Worm (Caenorhabditis elegans) whole organism, L4 larva: ENCODE measurements around the gene Y54F10BM.23.
"Not testable (repeated sequence)": the region's sequence is repeated elsewhere in the genome, so short reads cannot be mapped to it uniquely, and the experiment has no call there.

ENCODE experiments used
- D1046.2 ChIP-seq: fragments of 200-800 bp; sonication (Bioruptor generic); IDR thresholded peaks from 2 replicates; pipeline ENCODE4 v1.3.6; 2022; ENCODE audit warnings: missing genetic modification characterization, missing compliant biosample characterization
- T26A8.4 ChIP-seq: fragments of 200-800 bp; sonication (Bioruptor generic); IDR thresholded peaks from 2 replicates; pipeline ENCODE4 v1.3.6; 2022; ENCODE audit warnings: missing genetic modification characterization, missing compliant biosample characterization
- Y105C5A.15 ChIP-seq: fragments of 200-800 bp; sonication (Bioruptor generic); IDR thresholded peaks from 2 replicates; pipeline ENCODE4 v1.3.6; 2022; ENCODE audit warnings: missing genetic modification characterization, missing compliant biosample characterization
- ZK337.2 ChIP-seq: fragments of 200-800 bp; sonication (Bioruptor generic); IDR thresholded peaks from 2 replicates; pipeline ENCODE4 v1.3.6; 2022; ENCODE audit warnings: missing genetic modification reagents, missing genetic modification characterization, missing compliant biosample characterization
- daf-16 ChIP-seq, 3 experiments: sonication (generic microtip); optimal IDR thresholded peaks; 2 replicates each; lab custom pipeline; 2016 to 2017; ENCODE audit warnings: missing genetic modification characterization in 3 of 3, missing genetic modification reagents in 3 of 3, mild to moderate bottlenecking in 2 of 3, missing compliant biosample characterization in 2 of 3, missing biosample characterization in 1 of 3, moderate library complexity in 1 of 3
- dmd-9 ChIP-seq: fragments of 200-800 bp; sonication (Bioruptor generic); IDR thresholded peaks from 2 replicates; pipeline ENCODE4 v1.3.6; 2022; ENCODE audit warnings: missing genetic modification reagents, missing genetic modification characterization, missing compliant biosample characterization
- duxl-1 ChIP-seq: sonication (generic microtip); optimal IDR thresholded peaks from 2 replicates; lab custom pipeline; 2016; ENCODE audit warnings: mild to moderate bottlenecking, missing genetic modification characterization, moderate library complexity, missing compliant biosample characterization; ENCODE audit not compliant: poor library complexity
- dve-1 ChIP-seq: sonication (generic microtip); optimal IDR thresholded peaks from 2 replicates; lab custom pipeline; 2017; ENCODE audit warnings: antibody characterized with exemption, mild to moderate bottlenecking, missing genetic modification characterization, missing compliant biosample characterization; ENCODE audit not compliant: insufficient read depth
- lin-13 ChIP-seq: fragments of 150-350 bp; optimal IDR thresholded peaks from 2 replicates; lab custom pipeline; 2014; ENCODE audit warnings: missing biosample characterization, missing genetic modification reagents, missing genetic modification characterization
- lin-38 ChIP-seq: fragments of 200-800 bp; sonication (Bioruptor generic); IDR thresholded peaks from 2 replicates; pipeline ENCODE4 v1.3.6; 2022; ENCODE audit warnings: missing genetic modification reagents, missing genetic modification characterization, missing compliant biosample characterization
- madf-9 ChIP-seq: fragments of 200-800 bp; sonication (Bioruptor generic); conservative IDR thresholded peaks from 2 replicates; pipeline ENCODE4 v1.3.6; 2022; ENCODE audit warnings: missing genetic modification reagents, missing genetic modification characterization, missing compliant biosample characterization
- mdl-1 ChIP-seq, 2 experiments: fragments of 150-350 bp in 1 of 2; sonication (generic microtip) in 1 of 2; optimal IDR thresholded peaks; 2 replicates each; lab custom pipeline; 2014 to 2017; ENCODE audit warnings: missing biosample characterization in 2 of 2, missing genetic modification characterization in 2 of 2
- mep-1 ChIP-seq: fragments of 150-350 bp; sonication (generic microtip); optimal IDR thresholded peaks from 3 replicates; lab custom pipeline; 2014; ENCODE audit warnings: missing biosample characterization, missing genetic modification characterization
- mes-2 ChIP-seq: sonication (generic microtip); optimal IDR thresholded peaks from 2 replicates; lab custom pipeline; 2016; ENCODE audit warnings: missing genotype, mild to moderate bottlenecking, missing genetic modification characterization, missing compliant biosample characterization; ENCODE audit not compliant: poor library complexity, severe bottlenecking
- nhr-237 ChIP-seq: sonication (generic microtip); optimal IDR thresholded peaks from 2 replicates; lab custom pipeline; 2017; ENCODE audit warnings: missing biosample characterization, missing genetic modification characterization
- nhr-28 ChIP-seq: fragments of 150-350 bp; optimal IDR thresholded peaks from 2 replicates; lab custom pipeline; 2014; ENCODE audit warnings: missing biosample characterization, missing genetic modification characterization
- nhr-6 ChIP-seq: fragments of 150-350 bp; optimal IDR thresholded peaks from 2 replicates; lab custom pipeline; 2014; ENCODE audit warnings: missing biosample characterization, missing genetic modification characterization
- nhr-76 ChIP-seq: fragments of 150-350 bp; optimal IDR thresholded peaks from 2 replicates; lab custom pipeline; 2014; ENCODE audit warnings: missing biosample characterization, missing genetic modification characterization
- pha-4 ChIP-seq, 2 experiments: fragments of 150-350 bp in 1 of 2; fragments of 200-800 bp in 1 of 2; sonication (Bioruptor generic) in 1 of 2; IDR thresholded peaks in 1 of 2; optimal IDR thresholded peaks in 1 of 2; 2 replicates each; pipeline versions ENCODE4 v1.3.6 to Lab custom; 2014 to 2022; ENCODE audit warnings: missing genetic modification characterization in 2 of 2, missing genetic modification reagents in 2 of 2, missing biosample characterization in 1 of 2, missing compliant biosample characterization in 1 of 2
- pqm-1 ChIP-seq: sonication (generic microtip); optimal IDR thresholded peaks from 2 replicates; lab custom pipeline; 2017; ENCODE audit warnings: missing biosample characterization, missing genetic modification characterization
- rbr-2 ChIP-seq: sonication (generic microtip); optimal IDR thresholded peaks from 2 replicates; lab custom pipeline; 2016; ENCODE audit warnings: missing genotype, missing genetic modification characterization, missing compliant biosample characterization
- sdz-12 ChIP-seq: fragments of 200-800 bp; sonication (Bioruptor generic); optimal IDR thresholded peaks from 2 replicates; lab custom pipeline; 2018; ENCODE audit warnings: mild to moderate bottlenecking, missing genetic modification characterization, missing compliant biosample characterization
- unc-130 ChIP-seq: sonication (generic microtip); optimal IDR thresholded peaks from 2 replicates; lab custom pipeline; 2016; ENCODE audit warnings: missing genetic modification reagents, missing genetic modification characterization, missing compliant biosample characterization
- unc-39 ChIP-seq: sonication (generic microtip); optimal IDR thresholded peaks from 2 replicates; lab custom pipeline; 2017; ENCODE audit warnings: missing biosample characterization, missing genetic modification characterization
- vab-7 ChIP-seq: fragments of 200-800 bp; sonication (Bioruptor generic); IDR thresholded peaks from 2 replicates; pipeline ENCODE4 v1.3.6; 2022; ENCODE audit warnings: missing genetic modification reagents, missing genetic modification characterization, missing compliant biosample characterization
- zip-2 ChIP-seq: fragments of 150-350 bp; optimal IDR thresholded peaks from 2 replicates; lab custom pipeline; 2014; ENCODE audit warnings: missing biosample characterization, missing genetic modification characterization
- ztf-11 ChIP-seq: fragments of 150-350 bp; optimal IDR thresholded peaks from 2 replicates; lab custom pipeline; 2014; ENCODE audit warnings: missing biosample characterization, missing genetic modification characterization

Y54F10BM.23 gene

DNA sequence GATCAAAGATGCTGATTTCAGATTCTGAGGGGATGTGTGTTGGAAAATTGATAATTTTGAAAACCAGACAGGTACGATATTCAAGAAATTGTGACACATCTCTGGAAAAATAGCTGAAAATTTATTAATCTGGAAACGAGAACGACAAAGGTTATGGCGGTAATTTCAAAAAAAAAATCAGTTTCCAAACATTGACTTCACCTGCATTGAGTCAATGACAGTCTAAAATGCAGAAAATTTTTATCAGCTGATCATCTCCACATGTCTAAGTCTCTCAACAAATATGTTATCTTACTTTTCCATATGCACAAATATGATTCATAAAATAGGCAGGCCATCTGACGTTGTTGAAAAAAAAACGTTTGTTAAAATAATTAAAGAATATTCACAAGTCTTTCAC lies 7.3 kb downstream of the Y54F10BM.23 start, which contains the start of gene fbxa-48:
TSS of gene fbxa-48 (minus strand) at position 101 of the 400 bp plus-strand sequence.
- TF ChIP-seq D1046.2 = no peak
- no peak for TF ChIP-seq daf-16 (GFP tag; optimal IDR thresholded peaks at IDR 0.05; lab: Kevin White, UChicago)
- TF ChIP-seq daf-16 (tag; optimal IDR thresholded peaks at IDR 0.05; lab: Kevin White, UChicago) = no peak
- peak; percentile 5 for TF ChIP-seq pqm-1

DNA sequence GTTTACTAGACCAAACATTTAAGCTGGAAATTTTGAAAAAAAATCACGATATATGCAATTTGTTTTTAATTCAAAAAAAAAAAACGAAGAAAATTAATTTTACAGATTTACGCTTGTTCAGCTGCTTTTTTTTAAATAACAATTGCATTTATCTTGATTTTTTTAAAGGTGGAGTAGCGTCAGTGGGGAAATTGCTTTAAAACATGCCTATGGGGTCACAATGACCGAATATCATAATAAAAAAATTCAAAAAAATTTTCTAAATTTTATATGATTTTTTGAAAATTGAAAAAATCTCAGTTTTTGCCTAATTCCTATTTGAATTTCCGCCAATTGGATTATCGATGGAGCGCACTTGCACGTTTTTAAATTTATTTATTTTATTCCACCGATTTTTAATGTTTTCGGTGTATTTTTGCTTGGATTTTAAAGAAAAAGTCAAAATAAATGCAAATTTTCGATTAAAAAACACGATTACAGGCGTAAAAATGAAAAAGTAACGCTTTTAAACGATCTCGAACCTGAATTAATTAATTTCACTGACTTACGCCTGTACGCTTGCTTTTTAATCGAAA lies 8.3 kb downstream of the Y54F10BM.23 start:
- TF ChIP-seq lin-38 (GFP tag; lab: Robert Waterston, UW) = peak; percentile 67

DNA sequence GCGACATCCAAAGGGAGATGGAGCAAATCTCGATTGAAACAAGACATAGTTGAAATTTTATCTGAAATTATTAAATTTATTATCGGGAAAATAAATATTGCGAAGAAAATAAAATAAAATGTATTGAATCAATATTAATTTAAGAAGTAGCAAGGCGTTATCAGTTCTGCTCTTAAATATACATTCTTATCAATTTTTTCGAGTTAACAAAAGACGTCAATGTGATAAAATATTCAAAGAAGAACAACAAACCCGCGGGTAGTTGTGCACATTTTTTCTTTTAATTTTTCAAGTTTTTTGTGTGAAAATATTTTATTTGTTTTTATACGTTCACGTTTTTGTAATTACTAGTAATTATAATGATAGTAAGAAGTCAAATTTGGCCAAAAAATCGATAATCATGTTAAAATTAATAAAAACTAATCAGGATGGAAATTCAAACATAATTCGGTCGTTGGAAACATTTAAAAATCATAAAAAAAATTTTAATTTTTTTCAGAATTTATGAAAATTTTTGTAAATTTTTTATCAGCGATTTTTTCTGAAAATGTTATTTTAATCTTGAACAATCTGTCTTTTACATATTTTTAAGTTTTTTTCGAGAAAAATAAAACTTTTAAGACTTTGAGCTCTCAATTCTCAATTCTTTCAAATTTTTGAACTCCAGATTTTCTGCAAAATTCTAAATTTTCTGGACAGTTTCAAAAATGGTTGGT lies 13.2 kb downstream of the Y54F10BM.23 start, which contains the start of gene fbxa-9:
TSS of gene fbxa-9 (plus strand) at position 666 of the 716 bp plus-strand sequence.
- peak; percentile 55 for TF ChIP-seq pqm-1
- TF ChIP-seq mep-1 (tag; lab: Kevin White, UChicago) = no peak
- peak; percentile 42 for TF ChIP-seq nhr-28 (tag; lab: Kevin White, UChicago)

DNA sequence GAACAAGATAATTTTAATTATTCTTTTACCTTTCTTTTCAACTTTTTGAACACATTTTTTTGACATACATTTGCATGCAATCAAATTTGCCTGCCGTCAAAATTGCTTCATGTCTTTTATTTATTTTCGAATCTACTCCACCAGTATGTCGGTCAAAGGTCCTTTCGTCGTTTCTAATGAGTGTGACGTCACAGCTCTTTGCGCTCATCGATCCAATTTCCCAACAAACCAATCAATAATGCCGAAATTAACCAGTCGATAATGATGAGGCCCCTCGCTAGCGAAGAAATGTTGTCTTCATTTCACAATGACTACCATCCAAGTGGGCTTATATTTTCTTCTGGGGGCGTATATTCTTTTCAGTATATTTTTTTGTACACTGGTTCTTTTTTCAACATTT lies 16.4 kb downstream of the Y54F10BM.23 start, which contains the start of gene Y54F10BM.6:
TSS of gene Y54F10BM.6 (plus strand) at position 301 of the 400 bp plus-strand sequence.
- TF ChIP-seq ZK337.2 (no peak), unc-130 (GFP tag; lab: Kevin White, UChicago) (no peak), rbr-2 (tag; lab: Kevin White, UChicago) (no peak), vab-7 (GFP tag; lab: Robert Waterston, UW) (no peak), zip-2 (tag; lab: Kevin White, UChicago) (no peak)

DNA sequence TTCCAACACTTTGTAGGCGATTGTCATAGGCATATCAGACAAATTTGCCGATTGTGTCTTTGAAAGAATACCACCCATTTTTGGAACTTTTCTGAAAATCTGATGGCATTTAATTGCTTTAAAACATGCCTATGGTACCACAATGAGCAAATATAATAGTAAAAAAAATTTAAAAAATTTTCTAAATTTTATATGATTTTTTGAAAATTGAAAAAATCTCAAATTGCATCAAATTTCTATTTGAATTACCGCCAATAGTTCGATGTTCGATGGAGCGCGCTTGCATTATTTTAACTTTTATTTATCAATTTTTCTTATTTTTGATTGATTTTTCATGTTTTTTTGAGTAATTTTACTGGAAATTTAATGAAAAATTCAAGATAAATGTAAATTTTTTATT lies 18.0 kb downstream of the Y54F10BM.23 start, which contains the start of gene fbxa-42:
TSS of gene fbxa-42 (minus strand) at position 101 of the 400 bp plus-strand sequence.
- TF ChIP-seq nhr-6; duxl-1; T26A8.4 (GFP tag; lab: Robert Waterston, UW): not testable (repeated sequence)

DNA sequence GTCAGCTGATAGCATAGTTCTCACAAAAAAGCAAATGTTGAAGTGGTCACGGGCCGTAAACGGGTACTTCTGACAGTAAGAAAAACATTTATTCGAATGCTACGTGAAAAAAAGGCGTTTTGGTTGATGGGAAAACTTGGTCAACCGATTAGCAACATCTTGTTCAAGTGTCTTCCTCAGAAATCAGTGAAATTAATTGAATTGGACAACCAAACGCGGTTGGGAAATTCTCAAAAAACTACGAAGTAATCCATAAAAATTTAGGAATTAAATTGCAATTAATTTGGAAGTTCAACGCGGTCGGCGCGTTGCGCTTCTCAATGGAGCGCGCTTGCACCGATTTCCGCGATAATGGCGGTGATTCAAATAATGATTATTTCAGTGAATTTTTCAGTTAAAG lies 20.0 kb downstream of the Y54F10BM.23 start:
- TF ChIP-seq mdl-1 (tag; optimal IDR thresholded peaks at IDR 0.05; lab: Kevin White, UChicago) (no peak), ztf-11 (no peak), unc-130 (GFP tag; lab: Kevin White, UChicago) (no peak), pha-4 (GFP tag; IDR thresholded peaks at IDR 0.05; lab: Robert Waterston, UW) (no peak), pha-4 (tag; optimal IDR thresholded peaks at IDR 0.05; lab: Kevin White, UChicago) (no peak), sdz-12 (GFP tag; lab: Kevin White, UChicago) (no peak), mes-2 (tag; lab: Kevin White, UChicago) (no peak), madf-9 (GFP tag; lab: Robert Waterston, UW) (no peak), dmd-9 (GFP tag; lab: Robert Waterston, UW) (no peak), Y105C5A.15 (GFP tag; lab: Robert Waterston, UW) (no peak), dve-1 (no peak), nhr-237 (no peak), unc-39 (tag; lab: Kevin White, UChicago) (no peak), nhr-76 (tag; lab: Kevin White, UChicago) (no peak), lin-13 (GFP tag; lab: Kevin White, UChicago) (no peak)
